Worm (Caenorhabditis elegans): ENCODE results near the gene srt-67.

srt-67 gene

DNA sequence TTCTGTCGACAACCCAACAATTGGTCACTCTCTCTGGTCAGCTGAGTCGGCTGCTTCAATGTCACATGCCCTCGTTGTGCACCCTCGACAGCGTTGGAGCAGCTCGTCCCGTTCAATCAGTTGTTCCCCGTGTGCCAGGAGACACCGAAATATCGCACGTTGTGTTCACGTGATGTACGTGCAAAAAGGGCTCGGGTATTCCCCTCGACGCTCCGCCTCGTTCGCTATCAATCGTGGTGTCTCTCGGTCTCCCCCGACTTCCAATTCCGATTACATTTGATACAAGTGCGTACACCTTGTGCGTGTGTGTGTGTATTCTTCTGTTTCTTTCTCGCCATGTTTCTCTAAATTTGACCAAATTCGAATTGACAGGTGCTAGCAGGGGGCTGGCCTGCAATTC, 14.2 kb upstream of the srt-67 start (continued):
- TF ChIP-seq xbp-1 (tag; optimal IDR thresholded peaks at IDR 0.05) (peak; percentile 11), elt-3 (tag; optimal IDR thresholded peaks at IDR 0.05) (peak in 5 of 6 experiments; percentile 28 to 70 (median 32)), unc-130 (tag; optimal IDR thresholded peaks at IDR 0.05) (peak; percentile 16), nhr-71 (tag; optimal IDR thresholded peaks at IDR 0.05) (peak; percentile 88), alr-1 (tag; optimal IDR thresholded peaks at IDR 0.05; ENCODE audit: borderline replicate concordance) (no peak), zag-1 (tag; optimal IDR thresholded peaks at IDR 0.05) (no peak), ztf-4 (tag; optimal IDR thresholded peaks at IDR 0.05) (peak; percentile 81), sox-4 (tag; optimal IDR thresholded peaks at IDR 0.05) (peak; percentile 8), tbx-2 (tag; optimal IDR thresholded peaks at IDR 0.05) (peak; percentile 65), blmp-1 (tag; optimal IDR thresholded peaks at IDR 0.05) (no peak), irx-1 (tag; optimal IDR thresholded peaks at IDR 0.05) (no peak), mdl-1 (tag; optimal IDR thresholded peaks at IDR 0.05) (peak in 1 of 2 experiments; percentile 93), nhr-85 (tag) (peak; percentile 89), nhr-19 (GFP tag; conservative IDR thresholded peaks at IDR 0.05) (peak; percentile 86), nhr-76 (tag; optimal IDR thresholded peaks at IDR 0.05) (no peak), ceh-88 (GFP tag; IDR thresholded peaks at IDR 0.05) (no peak), snu-23 (GFP tag; optimal IDR thresholded peaks at IDR 0.05) (peak; percentile 68), fkh-8 (tag; optimal IDR thresholded peaks at IDR 0.05) (peak; percentile 50), snpc-4 (tag; optimal IDR thresholded peaks at IDR 0.05) (no peak)

- TF ChIP-seq efl-1 (optimal IDR thresholded peaks at IDR 0.05) (peak; percentile 95 to 96), efl-1 (GFP tag; optimal IDR thresholded peaks at IDR 0.05 in 1 of 2) (peak; percentile 94 to 99), sup-37 (GFP tag; optimal IDR thresholded peaks at IDR 0.05) (no peak), aly-2 (tag; optimal IDR thresholded peaks at IDR 0.05) (peak; percentile 20), elt-3 (tag; optimal IDR thresholded peaks at IDR 0.05) (peak in 2 of 6 experiments; percentile 2 to 43), nhr-12 (tag; optimal IDR thresholded peaks at IDR 0.05) (no peak), unc-98 (GFP tag; IDR thresholded peaks at IDR 0.05) (no peak), unc-62 (GFP tag; optimal IDR thresholded peaks at IDR 0.05) (no peak), irx-1 (tag; optimal IDR thresholded peaks at IDR 0.05) (peak; percentile 16), lin-14 (GFP tag; optimal IDR thresholded peaks at IDR 0.05) (peak; percentile 59), lin-13 (GFP tag; optimal IDR thresholded peaks at IDR 0.05) (peak; percentile 37), fos-1 (tag; optimal IDR thresholded peaks at IDR 0.05) (no peak), nhr-90 (tag; optimal IDR thresholded peaks at IDR 0.05; ENCODE audit: poor library complexity) (peak; percentile 34), nhr-19 (GFP tag; conservative IDR thresholded peaks at IDR 0.05) (peak; percentile 57), mep-1 (tag; optimal IDR thresholded peaks at IDR 0.05) (peak; percentile 19), ceh-63 (GFP tag; optimal IDR thresholded peaks at IDR 0.05) (no peak), grh-1 (GFP tag; IDR thresholded peaks at IDR 0.05) (peak; percentile 33; the same call in 1 of the 2 replicates), isw-1 (GFP tag; IDR thresholded peaks at IDR 0.05) (no peak), lsy-2 (tag; optimal IDR thresholded peaks at IDR 0.05) (peak; percentile 51 to 74), dsc-1 (tag; optimal IDR thresholded peaks at IDR 0.05) (peak; percentile 50), nhr-20 (tag; optimal IDR thresholded peaks at IDR 0.05) (peak; percentile 67), fkh-10 (GFP tag; optimal IDR thresholded peaks at IDR 0.05) (peak; percentile 6), nhr-71 (tag; optimal IDR thresholded peaks at IDR 0.05) (peak; percentile 75), ztf-11 (tag; optimal IDR thresholded peaks at IDR 0.05) (no peak), hpl-2 (GFP tag; optimal IDR thresholded peaks at IDR 0.05) (no peak), unc-130 (tag; optimal IDR thresholded peaks at IDR 0.05) (peak; percentile 69), dpl-1 (GFP tag; optimal IDR thresholded peaks at IDR 0.05) (peak; percentile 88 to 94 (median 92)), nhr-47 (tag; optimal IDR thresholded peaks at IDR 0.05) (peak; percentile 71), unc-86 (tag; optimal IDR thresholded peaks at IDR 0.05) (peak; percentile 35), egl-13 (tag; optimal IDR thresholded peaks at IDR 0.05) (peak; percentile 6), vab-15 (tag; optimal IDR thresholded peaks at IDR 0.05) (peak; percentile 51), ceh-82 (tag; optimal IDR thresholded peaks at IDR 0.05) (peak in 1 of 3 experiments; percentile 42), nhr-237 (tag; optimal IDR thresholded peaks at IDR 0.05) (peak; percentile 6), C34B4.2 (tag; optimal IDR thresholded peaks at IDR 0.05) (no peak), nhr-85 (tag) (peak; percentile 75), skn-1 (tag; optimal IDR thresholded peaks at IDR 0.05) (peak; percentile 38), mdl-1 (tag; optimal IDR thresholded peaks at IDR 0.05) (peak in 1 of 2 experiments; percentile 29), pag-3 (tag; optimal IDR thresholded peaks at IDR 0.05; ENCODE audit: borderline replicate concordance, insufficient read depth) (no peak), snu-23 (GFP tag; optimal IDR thresholded peaks at IDR 0.05) (peak; percentile 71)
Observed at ce11 chrV:5269024-5269535, 11.8 kb upstream of the srt-67 start, which contains the start of gene penr-1. penr-1 (plus strand) TSS chrV:5269485.

Data from whole organism, L1 larva.